Worm (Caenorhabditis elegans) whole organism, L1 larva: Measurements from ENCODE around the gene patr-1.

Source experiments
- C16A3.4 ChIP-seq: fragments of 150-350 bp; optimal IDR thresholded peaks from 2 replicates; lab custom pipeline; 2014; ENCODE audit warnings: missing biosample characterization, missing genetic modification characterization
- ama-1 ChIP-seq: fragments of 150-350 bp; optimal IDR thresholded peaks from 2 replicates; lab custom pipeline; 2014
- ceh-8 ChIP-seq: fragments of 200-800 bp; sonication (Bioruptor generic); optimal IDR thresholded peaks from 2 replicates; lab custom pipeline; 2018; ENCODE audit warnings: mild to moderate bottlenecking, missing genetic modification characterization, moderate library complexity, missing compliant biosample characterization
- ceh-82 ChIP-seq, 3 experiments: fragments of 150-350 bp in 1 of 3; sonication (generic microtip) in 2 of 3; optimal IDR thresholded peaks; 2 replicates each; lab custom pipeline; 2014 to 2017; ENCODE audit warnings: missing biosample characterization in 3 of 3, missing genetic modification characterization in 3 of 3
- ceh-88 ChIP-seq: fragments of 200-800 bp; sonication (Bioruptor generic); IDR thresholded peaks from 2 replicates; pipeline ENCODE4 v1.3.6; 2022; ENCODE audit warnings: missing genetic modification characterization, missing compliant biosample characterization
- ces-1 ChIP-seq: fragments of 150-350 bp; optimal IDR thresholded peaks from 2 replicates; lab custom pipeline; 2014; ENCODE audit warnings: missing biosample characterization, missing genetic modification reagents, missing genetic modification characterization
- dsc-1 ChIP-seq: sonication (generic microtip); optimal IDR thresholded peaks from 2 replicates; lab custom pipeline; 2016; ENCODE audit warnings: mild to moderate bottlenecking, missing genetic modification characterization, missing compliant biosample characterization
- egl-13 ChIP-seq: sonication (generic microtip); optimal IDR thresholded peaks from 2 replicates; lab custom pipeline; 2016; ENCODE audit warnings: missing genotype, missing genetic modification reagents, missing genetic modification characterization, missing compliant biosample characterization
- elt-3 ChIP-seq, 6 experiments: fragments of 150-350 bp in 1 of 6; sonication (generic microtip); optimal IDR thresholded peaks; 2 replicates each; lab custom pipeline; 2017 to 2018; ENCODE audit warnings: missing biosample characterization in 6 of 6, missing genetic modification characterization in 6 of 6, inconsistent platforms in 1 of 6
- ets-5 ChIP-seq: fragments of 200-800 bp; sonication (Bioruptor generic); IDR thresholded peaks from 2 replicates; pipeline ENCODE4 v1.3.6; 2022; ENCODE audit warnings: missing genetic modification characterization, missing compliant biosample characterization
- fkh-10 ChIP-seq: sonication (generic microtip); optimal IDR thresholded peaks from 2 replicates; lab custom pipeline; 2017; ENCODE audit warnings: missing biosample characterization, missing genetic modification reagents, missing genetic modification characterization
- fkh-4 ChIP-seq: sonication (generic microtip); optimal IDR thresholded peaks from 2 replicates; lab custom pipeline; 2016; ENCODE audit warnings: missing compliant biosample characterization, missing genetic modification characterization, borderline replicate concordance
- fos-1 ChIP-seq: fragments of 150-350 bp; optimal IDR thresholded peaks from 2 replicates; lab custom pipeline; 2014; ENCODE audit warnings: missing biosample characterization, missing genetic modification characterization
- grh-1 ChIP-seq: fragments of 200-800 bp; sonication (Bioruptor generic); IDR thresholded peaks from 2 replicates; pipeline ENCODE4 v1.3.6; 2022; ENCODE audit warnings: missing genetic modification reagents, missing genetic modification characterization, missing compliant biosample characterization
- hlh-17 ChIP-seq: fragments of 200-800 bp; sonication (Bioruptor generic); optimal IDR thresholded peaks from 2 replicates; lab custom pipeline; 2018; ENCODE audit warnings: missing genetic modification characterization, mild to moderate bottlenecking, missing compliant biosample characterization, moderate library complexity, borderline replicate concordance
- lin-13 ChIP-seq: fragments of 150-350 bp; optimal IDR thresholded peaks from 2 replicates; lab custom pipeline; 2014; ENCODE audit warnings: missing biosample characterization, missing genetic modification reagents, missing genetic modification characterization
- lin-14 ChIP-seq: fragments of 200-800 bp; sonication (Bioruptor generic); optimal IDR thresholded peaks from 2 replicates; lab custom pipeline; 2018; ENCODE audit warnings: mild to moderate bottlenecking, missing genetic modification characterization, moderate library complexity, missing compliant biosample characterization
- lin-15B ChIP-seq: fragments of 150-350 bp; sonication (generic microtip); optimal IDR thresholded peaks from 3 replicates; lab custom pipeline; 2014; ENCODE audit warnings: missing biosample characterization, missing genetic modification characterization
- lin-35 ChIP-seq, 2 experiments: fragments of 150-350 bp; optimal IDR thresholded peaks; 2 replicates each; lab custom pipeline; 2014; ENCODE audit warnings: missing biosample characterization in 2 of 2, missing genetic modification characterization in 2 of 2, missing genetic modification reagents in 2 of 2
- lin-39 ChIP-seq: fragments of 150-350 bp; optimal IDR thresholded peaks from 2 replicates; lab custom pipeline; 2014; ENCODE audit warnings: missing biosample characterization, missing genetic modification reagents, missing genetic modification characterization
- lsy-2 ChIP-seq, 2 experiments: fragments of 150-350 bp; optimal IDR thresholded peaks; 2 replicates each; lab custom pipeline; 2014; ENCODE audit warnings: missing biosample characterization in 2 of 2, missing genetic modification characterization in 2 of 2
- mab-9 ChIP-seq: fragments of 200-800 bp; sonication (Bioruptor generic); IDR thresholded peaks from 2 replicates; pipeline ENCODE4 v1.3.6; 2022; ENCODE audit warnings: missing genetic modification reagents, missing genetic modification characterization, missing compliant biosample characterization
- mef-2 ChIP-seq: fragments of 150-350 bp; optimal IDR thresholded peaks from 2 replicates; lab custom pipeline; 2014; ENCODE audit warnings: missing biosample characterization, missing genetic modification characterization
- mep-1 ChIP-seq: fragments of 150-350 bp; optimal IDR thresholded peaks from 2 replicates; lab custom pipeline; 2014; ENCODE audit warnings: missing biosample characterization, missing genetic modification characterization
- nhr-12 ChIP-seq: sonication (generic microtip); optimal IDR thresholded peaks from 2 replicates; lab custom pipeline; 2017; ENCODE audit warnings: missing biosample characterization, missing genetic modification characterization
- nhr-19 ChIP-seq: fragments of 200-800 bp; sonication (Bioruptor generic); conservative IDR thresholded peaks from 2 replicates; pipeline ENCODE4 v1.3.6; 2022; ENCODE audit warnings: missing genetic modification characterization, missing compliant biosample characterization
- nhr-20 ChIP-seq: sonication (generic microtip); optimal IDR thresholded peaks from 2 replicates; lab custom pipeline; 2016; ENCODE audit warnings: mild to moderate bottlenecking, missing genetic modification characterization, missing compliant biosample characterization
- nhr-28 ChIP-seq: fragments of 150-350 bp; optimal IDR thresholded peaks from 2 replicates; lab custom pipeline; 2014; ENCODE audit warnings: missing biosample characterization, missing genetic modification characterization
- nhr-47 ChIP-seq: sonication (generic microtip); optimal IDR thresholded peaks from 2 replicates; lab custom pipeline; 2016; ENCODE audit warnings: mild to moderate bottlenecking, missing genetic modification characterization, moderate library complexity, missing compliant biosample characterization
- nhr-71 ChIP-seq: sonication (generic microtip); optimal IDR thresholded peaks from 2 replicates; lab custom pipeline; 2016; ENCODE audit warnings: mild to moderate bottlenecking, missing genetic modification characterization, moderate library complexity, missing compliant biosample characterization
- nhr-76 ChIP-seq: sonication (generic microtip); optimal IDR thresholded peaks from 2 replicates; lab custom pipeline; 2017; ENCODE audit warnings: missing biosample characterization, missing genetic modification characterization
- nhr-84 ChIP-seq: sonication (generic microtip); optimal IDR thresholded peaks from 2 replicates; lab custom pipeline; 2017; ENCODE audit warnings: missing biosample characterization, missing genetic modification characterization
- nhr-85 ChIP-seq: sonication (generic microtip); peaks from one replicate; lab custom pipeline; 2016; ENCODE audit warnings: missing genetic modification characterization, inconsistent platforms, missing compliant biosample characterization
- nhr-90 ChIP-seq: sonication (generic microtip); optimal IDR thresholded peaks from 2 replicates; lab custom pipeline; 2016; ENCODE audit warnings: mild to moderate bottlenecking, missing genetic modification characterization, missing compliant biosample characterization; ENCODE audit not compliant: poor library complexity
- pax-3 ChIP-seq: fragments of 200-800 bp; sonication (Bioruptor generic); optimal IDR thresholded peaks from 2 replicates; lab custom pipeline; 2018; ENCODE audit warnings: mild to moderate bottlenecking, missing genetic modification characterization, moderate library complexity, missing compliant biosample characterization
- rnt-1 ChIP-seq: sonication (generic microtip); optimal IDR thresholded peaks from 2 replicates; lab custom pipeline; 2016; ENCODE audit warnings: mild to moderate bottlenecking, missing genetic modification characterization, moderate library complexity, missing compliant biosample characterization
- skn-1 ChIP-seq: fragments of 150-350 bp; optimal IDR thresholded peaks from 2 replicates; lab custom pipeline; 2014; ENCODE audit warnings: missing biosample characterization, missing genetic modification characterization
- snpc-4 ChIP-seq: fragments of 150-350 bp; optimal IDR thresholded peaks from 2 replicates; lab custom pipeline; 2014; ENCODE audit warnings: missing biosample characterization, missing genetic modification characterization
- snu-23 ChIP-seq: sonication (generic microtip); optimal IDR thresholded peaks from 2 replicates; lab custom pipeline; 2016; ENCODE audit warnings: missing genetic modification characterization, missing compliant biosample characterization
- sptf-1 ChIP-seq: fragments of 150-350 bp; optimal IDR thresholded peaks from 2 replicates; lab custom pipeline; 2014; ENCODE audit warnings: missing biosample characterization, missing genetic modification characterization
- sup-37 ChIP-seq: fragments of 200-800 bp; sonication (Bioruptor generic); optimal IDR thresholded peaks from 2 replicates; lab custom pipeline; 2018; ENCODE audit warnings: mild to moderate bottlenecking, missing genetic modification characterization, missing compliant biosample characterization
- swsn-7 ChIP-seq: sonication (generic microtip); optimal IDR thresholded peaks from 2 replicates; lab custom pipeline; 2016; ENCODE audit warnings: missing genetic modification characterization, missing compliant biosample characterization
- unc-130 ChIP-seq: fragments of 150-350 bp; optimal IDR thresholded peaks from 2 replicates; lab custom pipeline; 2017; ENCODE audit warnings: missing biosample characterization, missing genetic modification characterization, inconsistent platforms
- unc-86 ChIP-seq: sonication (generic microtip); optimal IDR thresholded peaks from 2 replicates; lab custom pipeline; 2016; ENCODE audit warnings: missing genetic modification characterization, missing compliant biosample characterization
- unc-98 ChIP-seq: fragments of 200-800 bp; sonication (Bioruptor generic); IDR thresholded peaks from 2 replicates; pipeline ENCODE4 v1.3.6; 2022; ENCODE audit warnings: missing genetic modification characterization, missing compliant biosample characterization
- xbp-1 ChIP-seq: sonication (generic microtip); optimal IDR thresholded peaks from 2 replicates; lab custom pipeline; 2016; ENCODE audit warnings: missing genetic modification characterization, missing compliant biosample characterization
- zip-4 ChIP-seq: fragments of 200-800 bp; sonication (Bioruptor generic); optimal IDR thresholded peaks from 2 replicates; lab custom pipeline; 2018; ENCODE audit warnings: mild to moderate bottlenecking, missing genetic modification characterization, moderate library complexity, missing compliant biosample characterization
- ztf-11 ChIP-seq, 2 experiments: sonication (generic microtip); optimal IDR thresholded peaks; 2 replicates each; lab custom pipeline; 2016 to 2017; ENCODE audit warnings: missing genetic modification characterization in 2 of 2, missing biosample characterization in 1 of 2, missing compliant biosample characterization in 1 of 2
- ztf-4 ChIP-seq: fragments of 150-350 bp; optimal IDR thresholded peaks from 2 replicates; lab custom pipeline; 2014; ENCODE audit warnings: missing biosample characterization, missing genetic modification characterization

The patr-1 gene

ce11 chrII:11759277-11759676 lies 18.5 kb downstream of the patr-1 start, which contains the start of the genes F44E5.4 and F44E5.5 (continued):
- TF ChIP-seq nhr-90 (tag; lab: Kevin White, UChicago) (peak; percentile 88), C16A3.4 (tag; lab: Kevin White, UChicago) (peak; percentile 16), ets-5 (GFP tag; lab: Robert Waterston, UW) (peak; percentile 98; the same call in 1 of the 2 replicates), nhr-12 (peak; percentile 54), unc-130 (peak; percentile 38), pax-3 (tag; lab: Kevin White, UChicago) (peak; percentile 90), snpc-4 (tag; lab: Kevin White, UChicago) (peak; percentile 32), snu-23 (peak; percentile 92), elt-3 (tag; optimal IDR thresholded peaks at IDR 0.05; lab: Kevin White, UChicago) (peak in 2 of 6 experiments; percentile 63 to 86), sup-37 (peak; percentile 77), ztf-4 (tag; lab: Kevin White, UChicago) (peak; percentile 77), unc-86 (tag; lab: Kevin White, UChicago) (peak; percentile 89), skn-1 (tag; lab: Kevin White, UChicago) (peak; percentile 47), unc-98 (peak; percentile 99), fkh-10 (GFP tag; lab: Kevin White, UChicago) (peak; percentile 61), lin-13 (GFP tag; lab: Kevin White, UChicago) (peak; percentile 87), ztf-11 (tag; optimal IDR thresholded peaks at IDR 0.05; lab: Kevin White, UChicago) (peak in 1 of 2 experiments; percentile 78), lin-14 (GFP tag; lab: Kevin White, UChicago) (peak; percentile 94), grh-1 (GFP tag; lab: Robert Waterston, UW) (peak; percentile 94), rnt-1 (tag; lab: Kevin White, UChicago) (peak; percentile 88)

DNA sequence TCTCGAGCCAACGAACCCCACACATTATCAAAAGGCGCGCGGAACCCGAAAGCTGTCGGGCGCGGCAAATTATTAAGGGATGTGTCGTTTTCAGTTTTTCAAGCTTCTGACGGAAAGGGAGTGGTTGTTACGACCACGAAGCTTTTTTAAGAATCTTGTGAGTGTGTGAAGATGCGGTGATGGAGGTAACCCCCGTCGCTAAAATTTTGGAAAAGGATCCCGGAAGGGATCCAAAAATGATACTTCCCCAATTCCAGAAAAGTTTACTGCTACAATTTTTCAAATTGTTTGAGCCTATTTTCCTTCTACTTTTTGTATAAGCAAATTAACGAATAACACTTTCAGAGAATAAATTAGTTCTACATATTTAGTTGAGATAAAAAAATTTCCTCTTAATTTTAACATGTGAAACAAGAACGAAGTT lies 21.0 kb downstream of the patr-1 start:
- peak; percentile 98 for TF ChIP-seq ama-1
- no peak for TF ChIP-seq fkh-4 (tag; lab: Kevin White, UChicago)
- TF ChIP-seq snu-23: peak; percentile 66
- TF ChIP-seq ztf-4 (tag; lab: Kevin White, UChicago): peak; percentile 81
- TF ChIP-seq rnt-1 (tag; lab: Kevin White, UChicago): peak; percentile 40
- TF ChIP-seq lin-35 (GFP tag; optimal IDR thresholded peaks at IDR 0.05; lab: Kevin White, UChicago): peak; percentile 31 to 47
- TF ChIP-seq ceh-88: no peak; the same call in 1 of the 2 replicates
- TF ChIP-seq nhr-20 (tag; lab: Kevin White, UChicago): peak; percentile 44
- TF ChIP-seq skn-1 (tag; lab: Kevin White, UChicago): peak; percentile 91
- peak; percentile 55 for TF ChIP-seq snpc-4 (tag; lab: Kevin White, UChicago)
- TF ChIP-seq dsc-1 (tag; lab: Kevin White, UChicago): peak; percentile 33
- TF ChIP-seq nhr-28 (tag; lab: Kevin White, UChicago): no peak
- peak; percentile 40 for TF ChIP-seq nhr-19 (GFP tag; lab: Robert Waterston, UW)
- TF ChIP-seq lsy-2 (tag; optimal IDR thresholded peaks at IDR 0.05; lab: Kevin White, UChicago): peak in 1 of 2 experiments; percentile 86
- no peak for TF ChIP-seq nhr-84 (tag; lab: Kevin White, UChicago)
- peak; percentile 22 for TF ChIP-seq pax-3 (tag; lab: Kevin White, UChicago)
- no peak for TF ChIP-seq hlh-17 (GFP tag; lab: Kevin White, UChicago)
- peak; percentile 81 for TF ChIP-seq nhr-71 (tag; lab: Kevin White, UChicago)
- TF ChIP-seq zip-4: no peak
- TF ChIP-seq nhr-76 (tag; lab: Kevin White, UChicago): no peak
- peak; percentile 77 for TF ChIP-seq nhr-85
- no peak for TF ChIP-seq sptf-1 (tag; lab: Kevin White, UChicago)
- TF ChIP-seq mep-1 (tag; lab: Kevin White, UChicago): peak; percentile 98
- peak; percentile 46 for TF ChIP-seq mef-2 (tag; lab: Kevin White, UChicago)
- TF ChIP-seq nhr-12: no peak
- TF ChIP-seq lin-15B (tag; lab: Kevin White, UChicago): no peak
- TF ChIP-seq ces-1: no peak
- no peak for TF ChIP-seq fos-1
- peak; percentile 3 for TF ChIP-seq nhr-90 (tag; lab: Kevin White, UChicago)
- peak; percentile 14 for TF ChIP-seq xbp-1 (tag; lab: Kevin White, UChicago)
- peak; percentile 50 for TF ChIP-seq unc-86 (tag; lab: Kevin White, UChicago)
- no peak for TF ChIP-seq ceh-82 (tag; optimal IDR thresholded peaks at IDR 0.05; lab: Kevin White, UChicago)
- no peak for TF ChIP-seq ceh-8
- peak; percentile 47 for TF ChIP-seq egl-13
- peak; percentile 84 for TF ChIP-seq mab-9 (GFP tag; lab: Robert Waterston, UW)
- no peak for TF ChIP-seq lin-39 (tag; lab: Kevin White, UChicago)
- peak; percentile 28 for TF ChIP-seq lin-13 (GFP tag; lab: Kevin White, UChicago)
- peak; percentile 10 for TF ChIP-seq nhr-47 (tag; lab: Kevin White, UChicago)
- TF ChIP-seq swsn-7 (tag; lab: Kevin White, UChicago): peak; percentile 35
